Fruit fly (Drosophila melanogaster) whole organism, prepupa: Measurements from ENCODE around the gene Trmt112.

Experiments used
- CG31627 ChIP-seq: fragments of 200-800 bp; sonication (Bioruptor generic); optimal IDR thresholded peaks from 3 replicates; lab custom pipeline; 2016; ENCODE audit warnings: missing biosample characterization, missing genetic modification characterization
- CG6163 ChIP-seq: fragments of 200-800 bp; sonication (Bioruptor generic); IDR thresholded peaks from 3 replicates; pipeline ENCODE4 v1.3.6; 2022; ENCODE audit warnings: missing biosample characterization, missing genetic modification characterization
- CG8632 ChIP-seq: fragments of 200-800 bp; sonication (Bioruptor generic); optimal IDR thresholded peaks from 3 replicates; lab custom pipeline; 2016; ENCODE audit warnings: missing biosample characterization, missing genetic modification characterization
- Eip93F ChIP-seq: fragments of 200-800 bp; sonication (Bioruptor generic); optimal IDR thresholded peaks from 2 replicates; lab custom pipeline; 2016; ENCODE audit warnings: missing biosample characterization, mild to moderate bottlenecking, missing genetic modification characterization
- Sox102F ChIP-seq: fragments of 200-800 bp; sonication (Bioruptor generic); optimal IDR thresholded peaks from 2 replicates; lab custom pipeline; 2016; ENCODE audit warnings: missing biosample characterization, mild to moderate bottlenecking, missing genetic modification characterization
- acj6 ChIP-seq: fragments of 200-800 bp; sonication (Bioruptor generic); optimal IDR thresholded peaks from 3 replicates; lab custom pipeline; 2016; ENCODE audit warnings: missing biosample characterization, missing genetic modification characterization
- dsx ChIP-seq: fragments of 200-800 bp; optimal IDR thresholded peaks from 3 replicates; lab custom pipeline; 2019; ENCODE audit warnings: missing biosample characterization, mild to moderate bottlenecking, missing genetic modification characterization, moderate library complexity; ENCODE audit not compliant: poor library complexity, severe bottlenecking
- eg ChIP-seq: fragments of 200-800 bp; sonication (Bioruptor generic); IDR thresholded peaks from 3 replicates; pipeline ENCODE4 v1.3.6; 2022; ENCODE audit warnings: missing biosample characterization, missing genetic modification characterization
- net ChIP-seq: fragments of 200-800 bp; sonication (Bioruptor generic); optimal IDR thresholded peaks from 3 replicates; lab custom pipeline; 2016; ENCODE audit warnings: missing biosample characterization, missing genetic modification characterization
- svp ChIP-seq: fragments of 200-800 bp; sonication (Bioruptor generic); peaks from one replicate; lab custom pipeline; 2016; ENCODE audit warnings: missing biosample characterization, missing genetic modification characterization

DNA sequence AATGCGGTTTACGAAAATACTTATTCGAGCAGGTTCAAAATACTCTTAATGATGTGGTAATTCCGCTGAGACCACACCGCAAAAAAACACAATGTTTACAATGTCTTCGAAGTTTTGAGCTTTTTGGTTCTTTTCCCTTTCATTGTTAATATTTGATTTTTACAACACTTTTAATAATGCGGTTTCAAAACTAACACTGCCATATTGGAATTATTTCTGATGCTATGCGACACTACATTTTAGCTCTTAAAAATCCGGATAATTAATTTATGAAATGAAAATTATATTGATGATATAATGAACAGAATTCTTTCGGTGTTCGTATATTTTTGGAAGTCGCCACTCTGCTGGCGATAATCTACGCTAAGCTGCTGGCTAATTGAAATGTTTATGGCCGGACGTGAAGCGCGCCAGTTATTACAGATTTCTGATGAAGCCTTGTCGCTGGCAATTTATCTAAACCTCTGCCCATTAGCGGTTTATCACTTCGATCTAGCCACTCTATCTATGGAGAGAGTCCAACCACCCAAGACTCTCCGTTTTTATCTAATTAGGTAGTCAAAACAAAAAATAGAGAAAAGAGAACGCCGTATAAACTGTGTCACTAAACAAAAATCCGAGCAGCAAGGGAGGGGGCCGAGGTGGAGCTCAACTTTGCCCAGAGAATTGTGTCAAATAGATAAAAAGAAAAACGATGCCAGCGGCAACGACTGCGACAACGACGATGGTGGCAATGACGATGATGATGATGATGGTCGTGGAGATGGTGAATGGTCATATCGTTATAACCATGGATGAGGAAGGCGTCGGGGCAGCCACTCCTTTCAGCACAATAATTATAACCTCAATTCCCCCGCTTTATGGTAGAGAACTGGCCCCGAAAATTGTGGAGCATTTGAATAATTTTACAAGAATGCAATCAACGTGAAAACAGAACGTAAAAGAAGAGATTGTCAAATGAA lies 39.7 kb upstream of the Trmt112 start:
- TF ChIP-seq svp (GFP tag; lab: Kevin White, UChicago) (peak; percentile 75), CG8632 (GFP tag; lab: Kevin White, UChicago) (no peak), CG31627 (GFP tag; lab: Kevin White, UChicago) (peak; percentile 15), dsx (no peak), Eip93F (no peak), net (GFP tag; lab: Kevin White, UChicago) (no peak), Sox102F (GFP tag; lab: Kevin White, UChicago) (peak; percentile 50), CG6163 (GFP tag; lab: Robert Waterston, UW) (no peak), acj6 (no peak), eg (GFP tag; lab: Robert Waterston, UW) (no peak)
